Fruit fly (Drosophila melanogaster): ENCODE results near the gene Tango14.

The Tango14 gene

DNA sequence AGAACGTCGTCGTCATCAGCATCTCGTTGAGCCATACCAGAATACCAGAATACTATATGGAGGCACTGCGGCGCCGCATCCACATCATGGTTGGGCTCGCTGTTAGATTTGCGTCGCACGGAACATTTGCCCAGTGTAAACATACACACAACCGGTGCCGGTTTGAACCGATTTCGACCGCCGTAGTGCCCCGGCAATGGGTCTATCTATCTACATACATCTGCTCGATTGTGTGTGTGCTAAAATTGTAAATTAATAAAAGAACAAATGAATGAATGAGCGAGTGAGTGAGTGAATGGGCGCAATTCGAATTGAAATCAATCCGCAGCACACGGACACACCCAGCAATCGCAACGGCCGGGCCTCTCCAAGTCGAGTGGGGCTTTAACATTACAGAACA is 33.0 kb upstream of the Tango14 start:
- TF ChIP-seq CG12605 (GFP tag; IDR thresholded peaks at IDR 0.05) (0 out of 2 replicates have a peak, but pooled peaks have one; percentile 18), CG4496 (GFP tag; IDR thresholded peaks at IDR 0.05) (peak; percentile 25; the same call in 1 of the 3 replicates), CG13204 (GFP tag; optimal IDR thresholded peaks at IDR 0.05) (no peak)

DNA sequence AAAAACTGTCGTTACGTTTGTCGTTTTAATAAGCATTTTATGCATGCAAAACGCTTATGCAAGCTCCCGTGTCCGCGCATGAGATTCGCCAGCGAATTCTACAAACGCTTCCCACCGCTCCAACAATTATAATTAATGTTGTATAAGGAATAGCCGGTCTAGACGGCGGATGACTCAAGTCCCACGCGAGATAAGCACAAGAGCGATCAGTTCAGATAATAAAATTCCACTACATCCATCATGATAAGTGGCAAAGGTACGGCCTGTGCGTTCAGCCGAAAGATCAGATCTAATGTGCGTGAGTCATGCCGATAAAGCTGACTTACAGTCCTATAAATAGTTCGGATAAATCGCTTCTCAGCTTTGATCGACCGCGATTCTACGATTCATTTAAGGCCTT is 31.9 kb upstream of the Tango14 start:
- TF ChIP-seq CG34367 (tag; optimal IDR thresholded peaks at IDR 0.05) (no peak), CG8301 (tag; optimal IDR thresholded peaks at IDR 0.05) (no peak), D1 (tag; optimal IDR thresholded peaks at IDR 0.05) (no peak), CG10348 (GFP tag; IDR thresholded peaks at IDR 0.05) (no peak), Ets98B (GFP tag; IDR thresholded peaks at IDR 0.05) (no peak), rn (GFP tag; IDR thresholded peaks at IDR 0.05) (no peak), fd96Ca (GFP tag; IDR thresholded peaks at IDR 0.05) (no peak), CG32121 (GFP tag; IDR thresholded peaks at IDR 0.05) (no peak), Pif1B (GFP tag; optimal IDR thresholded peaks at IDR 0.05) (no peak), CG4496 (GFP tag; IDR thresholded peaks at IDR 0.05) (no peak)

DNA sequence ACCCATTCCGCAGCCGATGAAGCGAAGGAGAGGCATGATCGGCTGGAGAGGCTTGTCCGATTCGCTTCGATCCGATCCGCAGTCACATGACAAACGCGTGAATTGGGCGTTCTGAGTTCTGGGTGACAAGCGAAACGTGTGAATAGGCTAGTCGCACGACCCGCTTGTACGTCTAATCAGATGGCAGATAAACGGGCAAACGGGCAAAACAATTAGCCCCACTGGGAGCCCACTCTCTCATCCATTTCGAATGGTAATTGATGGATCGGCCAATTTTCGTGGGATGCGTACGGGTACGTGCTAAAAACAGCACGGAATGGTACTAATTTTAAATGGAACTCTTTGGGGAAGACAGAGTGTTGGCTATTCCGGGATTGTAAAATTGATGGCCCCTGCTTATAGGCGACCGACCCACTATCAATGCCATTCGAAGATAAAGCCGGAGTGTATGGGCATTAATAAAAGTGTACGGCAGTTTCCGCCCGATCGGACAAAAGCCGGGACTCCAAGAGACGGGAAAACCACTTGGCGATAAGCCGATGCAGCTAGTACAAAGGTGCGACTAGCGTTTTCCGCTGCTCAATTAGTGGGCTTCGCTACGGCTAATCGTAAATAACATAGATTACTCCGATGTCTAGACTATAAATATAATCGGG is 30.9 kb upstream of the Tango14 start:
- TF ChIP-seq CG13204 (GFP tag; optimal IDR thresholded peaks at IDR 0.05): no peak
- no peak for TF ChIP-seq CG8301 (tag; optimal IDR thresholded peaks at IDR 0.05)
- no peak for TF ChIP-seq CG10348 (GFP tag; IDR thresholded peaks at IDR 0.05)
- no peak for TF ChIP-seq CG32121 (GFP tag; IDR thresholded peaks at IDR 0.05)
- TF ChIP-seq CG4496 (GFP tag; IDR thresholded peaks at IDR 0.05): no peak
- no peak for TF ChIP-seq CG14655 (GFP tag; optimal IDR thresholded peaks at IDR 0.05)
- no peak for TF ChIP-seq CG34367 (tag; optimal IDR thresholded peaks at IDR 0.05)
- TF ChIP-seq CG8159 (tag; optimal IDR thresholded peaks at IDR 0.05): no peak
- TF ChIP-seq D1 (tag; optimal IDR thresholded peaks at IDR 0.05): no peak

DNA sequence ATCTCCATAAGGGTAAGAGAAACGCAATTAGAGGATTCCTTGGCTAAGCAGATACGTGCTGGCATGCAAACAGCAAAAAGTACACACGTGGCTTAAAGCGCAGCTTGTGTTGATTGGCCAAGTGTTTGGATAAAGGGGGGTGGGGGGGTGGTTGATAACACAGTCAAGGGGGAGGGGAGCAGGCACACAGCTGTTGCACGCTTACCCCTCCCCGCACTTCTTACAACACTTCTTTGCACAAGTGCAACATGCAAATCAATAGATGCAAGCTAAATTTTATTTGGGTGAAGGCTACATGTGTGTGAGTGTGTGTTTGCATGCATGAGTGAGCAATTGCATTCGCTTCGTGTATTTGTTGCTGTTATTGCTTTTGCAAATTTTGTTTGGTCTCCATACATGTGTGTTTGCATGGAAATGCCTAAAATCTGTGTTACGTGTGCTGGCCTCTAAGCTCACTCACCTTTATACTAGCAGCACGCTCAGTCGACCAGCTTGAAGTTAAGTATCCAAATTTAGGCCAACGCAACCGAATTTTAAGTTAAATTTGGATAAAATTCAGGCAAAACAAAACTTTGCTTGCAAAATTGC is 30.0 kb upstream of the Tango14 start:
- TF ChIP-seq Ets98B (GFP tag; IDR thresholded peaks at IDR 0.05) (no peak), fd96Ca (GFP tag; IDR thresholded peaks at IDR 0.05) (no peak), Pif1B (GFP tag; optimal IDR thresholded peaks at IDR 0.05) (no peak), EcR (GFP tag; optimal IDR thresholded peaks at IDR 0.05) (no peak), CG34367 (tag; optimal IDR thresholded peaks at IDR 0.05) (no peak), CG15710 (tag; optimal IDR thresholded peaks at IDR 0.05) (no peak), Snoo (tag; optimal IDR thresholded peaks at IDR 0.05) (no peak), Pif1A (GFP tag; optimal IDR thresholded peaks at IDR 0.05) (no peak), gl (tag; optimal IDR thresholded peaks at IDR 0.05) (no peak), CG8159 (tag; optimal IDR thresholded peaks at IDR 0.05) (no peak), CG32121 (GFP tag; IDR thresholded peaks at IDR 0.05) (no peak), CG8301 (tag; optimal IDR thresholded peaks at IDR 0.05) (no peak), D1 (tag; optimal IDR thresholded peaks at IDR 0.05) (no peak), CG12605 (GFP tag; IDR thresholded peaks at IDR 0.05) (no peak), rn (GFP tag; IDR thresholded peaks at IDR 0.05) (no peak), CG14655 (GFP tag; optimal IDR thresholded peaks at IDR 0.05) (no peak)

DNA sequence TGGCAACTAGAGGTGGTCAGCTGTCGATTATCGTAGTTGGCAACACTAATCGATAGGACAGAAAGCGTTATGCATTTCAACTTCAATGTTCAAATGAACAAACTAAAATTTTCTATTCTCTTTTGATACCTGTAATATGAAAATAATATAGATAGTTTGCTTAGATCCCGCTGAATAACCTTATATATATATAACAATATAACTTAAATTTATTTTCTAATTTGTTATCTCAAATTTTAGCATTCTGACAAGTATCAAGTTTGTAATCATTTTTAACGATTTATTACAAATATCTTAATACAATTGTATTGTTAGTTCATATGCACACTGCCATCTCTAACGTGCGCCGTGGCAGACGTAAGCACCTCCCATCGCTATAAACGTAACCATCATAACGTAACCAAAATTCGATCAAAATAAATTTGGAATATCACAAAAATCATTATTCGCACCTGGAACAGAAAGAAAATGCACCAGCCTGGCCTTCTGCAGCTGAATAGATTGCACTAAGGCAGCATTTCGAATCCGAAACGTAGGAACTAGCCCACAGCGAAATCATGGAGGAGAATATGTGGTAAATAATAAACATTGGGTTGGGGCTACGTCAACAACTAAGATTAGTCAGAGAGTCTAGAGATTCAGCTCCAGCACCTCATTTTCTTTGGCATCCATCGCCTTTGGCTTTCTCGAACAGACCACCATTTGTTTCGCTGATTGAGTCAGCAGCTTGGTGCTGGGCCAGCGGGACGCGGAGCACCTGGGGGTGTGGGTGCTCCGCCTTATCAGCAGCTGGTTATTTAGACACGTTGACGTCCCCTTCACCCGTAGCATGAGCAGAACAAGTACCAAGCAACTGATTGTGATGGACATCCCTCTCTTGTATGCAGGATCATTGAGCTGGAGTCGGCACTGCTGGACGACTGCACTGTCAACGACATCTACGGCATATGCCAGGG is 29.3 kb upstream of the Tango14 start, which contains the start of the genes Pino and TBC1D23:
Pino (minus strand) TSS at position 22 of the 956 bp plus-strand sequence.
TBC1D23 (plus strand) TSS at position 385 of the 956 bp plus-strand sequence.
- TF ChIP-seq CG8159 (tag; optimal IDR thresholded peaks at IDR 0.05) (peak; percentile 72), Pif1A (GFP tag; optimal IDR thresholded peaks at IDR 0.05) (no peak), fd96Ca (GFP tag; IDR thresholded peaks at IDR 0.05) (peak; percentile 45; the same call in 1 of the 3 replicates), EcR (GFP tag; optimal IDR thresholded peaks at IDR 0.05) (no peak), CG17806 (tag; optimal IDR thresholded peaks at IDR 0.05) (peak; percentile 59), Pif1B (GFP tag; optimal IDR thresholded peaks at IDR 0.05) (peak; percentile 48), CG14655 (GFP tag; optimal IDR thresholded peaks at IDR 0.05) (peak; percentile 69), CG13204 (GFP tag; optimal IDR thresholded peaks at IDR 0.05) (no peak), CG8301 (tag; optimal IDR thresholded peaks at IDR 0.05) (peak; percentile 58), rn (GFP tag; IDR thresholded peaks at IDR 0.05) (0 out of 2 replicates have a peak, but pooled peaks have one; percentile 18), gl (tag; optimal IDR thresholded peaks at IDR 0.05) (no peak), CG34367 (tag; optimal IDR thresholded peaks at IDR 0.05) (peak; percentile 59), CG10348 (GFP tag; IDR thresholded peaks at IDR 0.05) (no peak), CG32121 (GFP tag; IDR thresholded peaks at IDR 0.05) (peak; percentile 66), CG15710 (tag; optimal IDR thresholded peaks at IDR 0.05) (peak; percentile 69), CG9948 (tag; optimal IDR thresholded peaks at IDR 0.05) (peak; percentile 68), D1 (tag; optimal IDR thresholded peaks at IDR 0.05) (no peak), Snoo (tag; optimal IDR thresholded peaks at IDR 0.05) (peak; percentile 47), CG4496 (GFP tag; IDR thresholded peaks at IDR 0.05) (peak; percentile 73), CG12605 (GFP tag; IDR thresholded peaks at IDR 0.05) (0 out of 2 replicates have a peak, but pooled peaks have one; percentile 18), Ets98B (GFP tag; IDR thresholded peaks at IDR 0.05) (peak; percentile 59)

Data from whole organism, pupa.